Fruit fly (Drosophila melanogaster) whole organism, pupa: ENCODE data around the gene CG31913.
A peak's percentile ranks its signal among the peaks of the same experiment; 100 is the strongest.

Source experiments
- CG13204 ChIP-seq: fragments of 200-800 bp; sonication (Bioruptor generic); optimal IDR thresholded peaks from 2 replicates; lab custom pipeline; 2018; ENCODE audit warnings: missing biosample characterization, mild to moderate bottlenecking, missing genetic modification characterization, moderate library complexity
- CG17806 ChIP-seq: fragments of 200-800 bp; sonication (Bioruptor generic); optimal IDR thresholded peaks from 2 replicates; lab custom pipeline; 2018; ENCODE audit warnings: missing biosample characterization, mild to moderate bottlenecking, missing genetic modification characterization, moderate library complexity
- CG8301 ChIP-seq: fragments of 200-800 bp; sonication (Bioruptor generic); optimal IDR thresholded peaks from 2 replicates; lab custom pipeline; 2018; ENCODE audit warnings: missing biosample characterization, mild to moderate bottlenecking, missing genetic modification characterization
- CG9948 ChIP-seq: fragments of 200-800 bp; sonication (Bioruptor generic); optimal IDR thresholded peaks from 2 replicates; lab custom pipeline; 2018; ENCODE audit warnings: missing biosample characterization, mild to moderate bottlenecking, missing genetic modification characterization, moderate library complexity
- D1 ChIP-seq: fragments of 200-800 bp; sonication (Bioruptor generic); optimal IDR thresholded peaks from 2 replicates; lab custom pipeline; 2018; ENCODE audit warnings: missing biosample characterization, mild to moderate bottlenecking, missing genetic modification characterization, moderate library complexity
- EcR ChIP-seq: fragments of 200-800 bp; sonication (Bioruptor generic); optimal IDR thresholded peaks from 3 replicates; lab custom pipeline; 2019; ENCODE audit warnings: missing biosample characterization, missing genetic modification characterization, mild to moderate bottlenecking, moderate library complexity, missing genetic modification reagents
- Pif1A ChIP-seq: fragments of 200-800 bp; sonication (Bioruptor generic); optimal IDR thresholded peaks from 3 replicates; lab custom pipeline; 2016; ENCODE audit warnings: missing biosample characterization, missing genetic modification characterization
- Snoo ChIP-seq: fragments of 200-800 bp; sonication (Bioruptor generic); optimal IDR thresholded peaks from 3 replicates; lab custom pipeline; 2017; ENCODE audit warnings: missing biosample characterization, mild to moderate bottlenecking, missing genetic modification characterization, inconsistent platforms
- gl ChIP-seq: fragments of 200-800 bp; sonication (Bioruptor generic); optimal IDR thresholded peaks from 2 replicates; lab custom pipeline; 2018; ENCODE audit warnings: missing biosample characterization, mild to moderate bottlenecking, missing genetic modification characterization

DNA sequence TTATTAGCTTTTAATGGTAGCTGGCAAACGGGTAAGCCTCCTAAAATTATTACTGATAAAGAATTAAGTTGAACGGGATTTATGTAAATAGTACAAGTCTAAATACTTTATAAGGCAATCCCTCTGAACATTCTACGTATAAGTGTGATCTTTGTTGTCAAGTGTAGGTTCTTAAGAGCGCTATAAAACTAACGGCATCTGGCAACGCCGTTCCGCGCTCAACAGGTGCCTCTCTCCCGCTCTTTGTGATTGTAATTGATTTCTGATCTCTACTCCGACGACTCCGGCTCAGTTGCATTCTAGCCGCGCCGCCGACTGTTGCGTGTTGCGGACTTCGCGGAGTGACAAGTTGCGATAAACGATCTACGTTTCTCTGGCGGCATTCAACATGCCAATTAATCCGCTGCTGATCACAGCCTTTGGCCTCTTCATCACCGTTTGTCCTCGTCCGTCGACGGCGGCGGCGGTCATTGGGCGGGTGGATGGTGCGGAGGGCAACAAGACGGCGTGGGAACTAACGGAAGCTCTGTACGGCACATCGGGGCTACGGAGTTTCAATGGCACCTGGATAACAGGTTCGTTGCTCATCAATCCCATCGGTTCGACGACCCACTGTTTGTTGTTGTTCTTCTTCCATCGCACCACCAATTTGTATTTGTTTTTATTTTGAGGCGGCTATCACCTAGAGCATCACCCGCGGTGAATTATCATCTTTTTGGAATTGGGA, 21.4 kb downstream of the CG31913 start, which contains the start of gene CG11034:
- TF ChIP-seq CG13204 (GFP tag; lab: Kevin White, UChicago) (no peak), CG17806 (tag; lab: Kevin White, UChicago) (no peak), gl (tag; lab: Kevin White, UChicago) (no peak), Pif1A (GFP tag; lab: Kevin White, UChicago) (no peak), EcR (GFP tag; lab: Kevin White, UChicago) (peak; percentile 90), CG9948 (tag; lab: Kevin White, UChicago) (no peak), CG8301 (tag; lab: Kevin White, UChicago) (no peak), Snoo (no peak), D1 (tag; lab: Kevin White, UChicago) (no peak)
